Fruit fly (Drosophila melanogaster) whole organism, wandering third instar larva: ENCODE results near the gene CG32085.

Experiments
- CG32264 ChIP-seq: fragments of 200-800 bp; sonication (Bioruptor generic); optimal IDR thresholded peaks from 2 replicates; lab custom pipeline; 2016; ENCODE audit warnings: missing biosample characterization, missing genetic modification characterization
- Dfd ChIP-seq: fragments of >200 bp; optimal IDR thresholded peaks from 2 replicates; lab custom pipeline; 2017; ENCODE audit warnings: missing biosample characterization, missing genetic modification characterization
- Hr78 ChIP-seq: fragments of >200 bp; optimal IDR thresholded peaks from 2 replicates; lab custom pipeline; 2017; ENCODE audit warnings: missing biosample characterization, missing genetic modification characterization
- Mio ChIP-seq: sonication (Bioruptor generic); optimal IDR thresholded peaks from 2 replicates; lab custom pipeline; 2016; ENCODE audit warnings: missing biosample characterization, missing genetic modification characterization
- Sp1 ChIP-seq: fragments of 200-800 bp; sonication (Bioruptor generic); optimal IDR thresholded peaks from 3 replicates; lab custom pipeline; 2019; ENCODE audit warnings: missing biosample characterization, mild to moderate bottlenecking, missing genetic modification characterization, moderate library complexity
- br ChIP-seq: fragments of 200-800 bp; sonication (Bioruptor generic); optimal IDR thresholded peaks from 2 replicates; lab custom pipeline; 2016; ENCODE audit warnings: missing biosample characterization, missing genetic modification characterization
- h ChIP-seq: fragments of 200-800 bp; sonication (Bioruptor generic); optimal IDR thresholded peaks from 3 replicates; lab custom pipeline; 2016; ENCODE audit warnings: missing biosample characterization, mild to moderate bottlenecking, missing genetic modification characterization

dm6 chr3L:11728147-11728546, 48.0 kb upstream of the CG32085 start, which contains the start of gene sunn:
- TF ChIP-seq Mio (GFP tag; lab: Kevin White, UChicago): no peak
- no peak for TF ChIP-seq Hr78
- TF ChIP-seq Dfd (GFP tag; lab: Kevin White, UChicago): no peak
- no peak for TF ChIP-seq CG32264
- no peak for TF ChIP-seq h (GFP tag; lab: Kevin White, UChicago)
- no peak for TF ChIP-seq br
- TF ChIP-seq Sp1 (GFP tag; lab: Kevin White, UChicago): no peak
